Worm (Caenorhabditis elegans): ENCODE data around the gene vps-33.1.
A peak's percentile ranks its signal among the peaks of the same experiment; 100 is the strongest.

Gene vps-33.1

DNA sequence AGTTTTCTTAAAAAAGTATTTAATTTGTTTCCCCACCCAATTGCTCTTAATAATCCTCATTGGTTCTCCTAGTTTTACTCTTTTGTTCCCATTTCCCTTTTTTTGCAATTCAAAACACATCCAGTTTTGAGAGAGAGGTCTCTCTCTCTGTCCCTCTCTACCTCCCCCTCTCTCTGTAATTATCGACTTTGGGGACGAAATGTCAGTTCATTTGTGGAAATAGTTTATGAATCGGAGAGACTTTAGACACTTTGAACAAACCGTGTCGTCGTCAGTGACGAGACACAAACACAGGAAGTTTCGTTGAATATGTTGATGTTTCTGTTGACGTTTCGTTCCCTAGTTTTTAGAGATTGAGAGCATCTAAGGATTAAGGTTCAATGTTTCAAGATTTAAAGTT, 37.6 kb upstream of the vps-33.1 start:
- peak; percentile 28 for TF ChIP-seq nhr-25 (tag; optimal IDR thresholded peaks at IDR 0.05)
- TF ChIP-seq aly-2 (tag; optimal IDR thresholded peaks at IDR 0.05), result no peak

DNA sequence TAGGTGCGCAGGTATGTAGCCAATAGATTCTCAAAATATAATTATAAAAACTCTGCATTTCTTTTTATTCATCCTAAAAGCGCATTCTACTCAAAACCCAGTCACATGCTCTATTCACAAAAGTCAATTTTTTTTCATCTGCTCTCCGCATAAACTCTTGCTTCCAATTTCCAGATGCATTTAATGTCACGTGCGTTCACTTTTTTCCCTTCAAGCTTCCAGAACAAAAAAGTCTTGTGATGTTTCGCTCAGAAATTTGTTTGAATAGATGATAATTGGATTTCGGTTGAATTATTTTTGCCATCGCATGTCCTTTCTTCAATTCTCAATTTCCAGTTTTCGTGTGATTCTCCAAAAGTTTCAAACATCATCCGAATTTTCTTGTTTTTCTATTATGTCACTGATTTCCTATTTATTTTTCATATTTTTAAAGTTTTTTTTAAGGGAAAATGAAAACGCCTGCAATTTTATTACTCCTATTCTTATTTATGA, 35.8 kb upstream of the vps-33.1 start, which contains the start of gene F22B7.1:
F22B7.1 (plus strand) TSS at position 442 of the 492 bp plus-strand sequence.
- no peak for TF ChIP-seq nhr-21 (tag; optimal IDR thresholded peaks at IDR 0.05)
- no peak for TF ChIP-seq ztf-1 (GFP tag; conservative IDR thresholded peaks at IDR 0.05)
- peak in 1 of 2 experiments; percentile 60 for TF ChIP-seq lsy-2 (tag; optimal IDR thresholded peaks at IDR 0.05)
- peak; percentile 26 for TF ChIP-seq C34F6.9 (tag; optimal IDR thresholded peaks at IDR 0.05)
- no peak for TF ChIP-seq mbf-1 (tag; optimal IDR thresholded peaks at IDR 0.05)
- no peak for TF ChIP-seq blmp-1 (tag; optimal IDR thresholded peaks at IDR 0.05; ENCODE audit: insufficient read depth)
- no peak for TF ChIP-seq unc-55 (GFP tag; optimal IDR thresholded peaks at IDR 0.05)
- no peak for TF ChIP-seq lin-13 (GFP tag; optimal IDR thresholded peaks at IDR 0.05)

DNA sequence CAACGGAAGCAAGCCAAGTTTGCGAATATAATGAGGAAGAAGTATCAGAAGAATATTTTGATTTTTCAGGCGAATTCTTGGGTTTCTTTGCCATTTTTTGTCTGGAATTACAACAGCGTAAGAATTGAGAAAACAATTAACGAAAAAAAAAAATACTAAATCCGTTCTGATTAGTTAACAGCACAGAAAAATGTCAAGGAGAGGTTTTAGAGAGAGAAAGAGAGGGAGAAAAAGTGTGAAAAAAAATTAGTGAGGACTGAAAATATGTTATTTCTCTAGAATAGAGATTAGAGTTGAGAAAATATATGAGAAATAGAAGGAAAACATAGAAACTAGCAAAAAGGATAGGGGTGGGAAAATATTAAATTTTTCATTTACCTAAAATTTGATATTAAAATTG, 33.3 kb upstream of the vps-33.1 start, which contains the start of gene dpy-19:
dpy-19 (minus strand) TSS at position 101 of the 400 bp plus-strand sequence.
- no peak for TF ChIP-seq egl-27 (tag; optimal IDR thresholded peaks at IDR 0.05)
- no peak for TF ChIP-seq mbf-1 (tag; optimal IDR thresholded peaks at IDR 0.05)
- no peak for TF ChIP-seq ztf-1 (GFP tag; conservative IDR thresholded peaks at IDR 0.05)
- no peak for TF ChIP-seq nhr-6 (tag; optimal IDR thresholded peaks at IDR 0.05)
- TF ChIP-seq ztf-11 (tag; optimal IDR thresholded peaks at IDR 0.05), result no peak
- no peak for TF ChIP-seq C34F6.9 (tag; optimal IDR thresholded peaks at IDR 0.05)
- TF ChIP-seq blmp-1 (tag; optimal IDR thresholded peaks at IDR 0.05; ENCODE audit: insufficient read depth), result no peak
- TF ChIP-seq fos-1 (tag; optimal IDR thresholded peaks at IDR 0.05), result no peak
- TF ChIP-seq ama-1 (optimal IDR thresholded peaks at IDR 0.05), result no peak
- no peak for TF ChIP-seq lin-39 (tag; optimal IDR thresholded peaks at IDR 0.05)
- no peak for TF ChIP-seq snpc-4 (tag; optimal IDR thresholded peaks at IDR 0.05)
- TF ChIP-seq alr-1 (tag; optimal IDR thresholded peaks at IDR 0.05), result no peak
- no peak for TF ChIP-seq elt-1 (tag; optimal IDR thresholded peaks at IDR 0.05)
- TF ChIP-seq peb-1 (tag; optimal IDR thresholded peaks at IDR 0.05), result no peak
- no peak for TF ChIP-seq mdl-1 (tag; optimal IDR thresholded peaks at IDR 0.05)
- TF ChIP-seq nhr-237 (tag; optimal IDR thresholded peaks at IDR 0.05), result no peak

DNA sequence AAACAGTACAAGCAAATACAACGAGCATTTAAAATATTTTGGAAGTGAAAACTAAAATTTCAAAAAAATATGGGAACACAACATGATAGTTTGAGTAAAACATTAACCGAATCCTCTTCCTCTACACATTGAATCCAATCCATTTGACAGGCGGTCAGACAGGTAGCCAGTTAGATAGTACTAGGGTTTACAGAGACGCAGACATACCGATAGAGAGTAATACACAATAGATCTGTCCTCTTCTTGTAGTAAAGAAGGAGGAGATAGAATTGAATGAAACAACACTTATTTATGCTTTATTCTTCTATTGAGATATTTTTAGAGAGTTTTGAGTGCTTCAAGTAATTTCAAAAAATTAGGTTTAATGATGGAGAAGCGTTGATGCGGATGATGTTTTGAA, 32.0 kb upstream of the vps-33.1 start:
- no peak for TF ChIP-seq ztf-1 (GFP tag; conservative IDR thresholded peaks at IDR 0.05)
- TF ChIP-seq mbf-1 (tag; optimal IDR thresholded peaks at IDR 0.05), result no peak
- TF ChIP-seq unc-39 (tag; optimal IDR thresholded peaks at IDR 0.05), result no peak
- TF ChIP-seq nhr-11 (tag; optimal IDR thresholded peaks at IDR 0.05), result no peak
- TF ChIP-seq F13H6.1 (tag; optimal IDR thresholded peaks at IDR 0.05), result no peak
- no peak for TF ChIP-seq mdl-1 (tag; optimal IDR thresholded peaks at IDR 0.05)
- no peak for TF ChIP-seq ceh-82 (tag; optimal IDR thresholded peaks at IDR 0.05)
- no peak for TF ChIP-seq sem-4 (tag; optimal IDR thresholded peaks at IDR 0.05)
- no peak for TF ChIP-seq snpc-4 (tag; optimal IDR thresholded peaks at IDR 0.05)
- no peak for TF ChIP-seq nhr-25 (tag; optimal IDR thresholded peaks at IDR 0.05)
- TF ChIP-seq Y55F3AM.14 (GFP tag; optimal IDR thresholded peaks at IDR 0.05), result no peak
- TF ChIP-seq nhr-237 (tag; optimal IDR thresholded peaks at IDR 0.05), result no peak
- TF ChIP-seq blmp-1 (tag; optimal IDR thresholded peaks at IDR 0.05; ENCODE audit: insufficient read depth), result no peak
- TF ChIP-seq nhr-77 (tag; optimal IDR thresholded peaks at IDR 0.05), result no peak
- TF ChIP-seq ZK546.5 (tag; optimal IDR thresholded peaks at IDR 0.05), result no peak

DNA sequence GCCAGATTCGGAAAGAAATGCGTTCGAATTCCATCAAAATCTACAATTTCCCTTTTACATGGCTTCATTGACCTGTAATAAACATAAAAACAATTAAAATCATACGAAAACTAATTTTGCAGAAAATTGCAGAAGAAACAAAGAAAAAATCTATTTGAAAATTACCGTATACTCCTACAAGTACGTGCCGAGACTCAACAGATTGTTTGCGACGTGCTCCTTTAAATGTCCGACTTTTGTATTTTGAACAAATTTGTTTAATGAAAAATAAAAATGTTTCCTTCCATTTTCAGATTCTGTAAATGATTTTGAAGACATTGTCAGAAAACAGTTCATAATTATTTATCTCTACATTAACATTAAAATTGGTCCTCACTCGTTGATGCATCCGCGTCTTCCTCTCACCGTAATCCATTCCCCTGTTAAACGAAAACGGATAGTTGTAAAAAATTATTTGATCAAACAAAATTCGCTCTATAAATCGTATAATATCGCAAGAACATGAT, 25.7 kb upstream of the vps-33.1 start, which contains the start of gene pgl-2:
pgl-2 (minus strand) TSS at position 456 of the 506 bp plus-strand sequence.
- TF ChIP-seq lsy-2 (tag; optimal IDR thresholded peaks at IDR 0.05) (peak in 1 of 2 experiments; percentile 2), elt-1 (tag; optimal IDR thresholded peaks at IDR 0.05) (no peak)

DNA sequence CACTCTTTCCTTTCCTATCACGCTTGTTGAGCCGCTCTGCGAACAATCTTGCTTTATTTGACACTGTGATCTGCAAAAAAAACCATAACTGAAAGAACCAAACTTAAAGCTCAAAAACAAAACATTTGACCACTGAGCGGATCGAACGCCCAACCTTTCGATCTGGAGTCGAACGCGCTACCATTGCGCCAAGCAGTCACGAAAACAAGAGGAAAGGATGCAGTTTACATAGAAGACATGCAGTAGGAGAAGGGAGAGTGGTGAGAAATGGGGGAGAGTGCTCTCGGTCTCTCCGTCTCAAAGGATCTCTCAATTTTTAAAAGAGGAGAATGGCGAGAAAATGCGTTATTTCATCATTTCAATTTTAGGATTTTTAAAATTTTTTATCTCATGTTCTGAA, 22.4 kb upstream of the vps-33.1 start:
- peak; percentile 54 for TF ChIP-seq egl-27 (tag; optimal IDR thresholded peaks at IDR 0.05)
- peak; percentile 82 for TF ChIP-seq unc-55 (GFP tag; optimal IDR thresholded peaks at IDR 0.05)
- TF ChIP-seq lin-11 (tag; optimal IDR thresholded peaks at IDR 0.05), result peak; percentile 32
- no peak for TF ChIP-seq lin-39 (tag; optimal IDR thresholded peaks at IDR 0.05)
- TF ChIP-seq snpc-4 (tag; optimal IDR thresholded peaks at IDR 0.05), result no peak
- peak; percentile 68 for TF ChIP-seq Y55F3AM.14 (GFP tag; optimal IDR thresholded peaks at IDR 0.05)
- TF ChIP-seq F13H6.1 (tag; optimal IDR thresholded peaks at IDR 0.05), result peak; percentile 53
- TF ChIP-seq R02D3.7 (tag; optimal IDR thresholded peaks at IDR 0.05), result no peak
- peak; percentile 57 for TF ChIP-seq crh-2 (tag; optimal IDR thresholded peaks at IDR 0.05)
- peak; percentile 43 for TF ChIP-seq fos-1 (tag; optimal IDR thresholded peaks at IDR 0.05)
- TF ChIP-seq ztf-1 (GFP tag; conservative IDR thresholded peaks at IDR 0.05), result no peak
- no peak for TF ChIP-seq ztf-11 (tag; optimal IDR thresholded peaks at IDR 0.05)
- TF ChIP-seq nhr-21 (tag; optimal IDR thresholded peaks at IDR 0.05), result peak; percentile 64
- TF ChIP-seq mdl-1 (tag; optimal IDR thresholded peaks at IDR 0.05), result no peak
- peak; percentile 91 for TF ChIP-seq nhr-129 (tag; optimal IDR thresholded peaks at IDR 0.05)
- no peak for TF ChIP-seq nhr-6 (tag; optimal IDR thresholded peaks at IDR 0.05)
- no peak for TF ChIP-seq nhr-77 (tag; optimal IDR thresholded peaks at IDR 0.05)
- no peak for TF ChIP-seq nhr-23 (tag; optimal IDR thresholded peaks at IDR 0.05)
- peak; percentile 64 for TF ChIP-seq C34F6.9 (tag; optimal IDR thresholded peaks at IDR 0.05)
- no peak for TF ChIP-seq ceh-82 (tag; optimal IDR thresholded peaks at IDR 0.05)
- peak; percentile 58 to 74 for TF ChIP-seq lsy-2 (tag; optimal IDR thresholded peaks at IDR 0.05)
- no peak for TF ChIP-seq mbf-1 (tag; optimal IDR thresholded peaks at IDR 0.05)
- TF ChIP-seq sma-3 (GFP tag; optimal IDR thresholded peaks at IDR 0.05), result peak; percentile 62
- no peak for TF ChIP-seq unc-39 (tag; optimal IDR thresholded peaks at IDR 0.05)
- peak; percentile 68 for TF ChIP-seq zag-1 (tag; optimal IDR thresholded peaks at IDR 0.05)
- no peak for TF ChIP-seq skn-1 (tag; optimal IDR thresholded peaks at IDR 0.05)
- peak; percentile 34 for TF ChIP-seq sem-4 (tag; optimal IDR thresholded peaks at IDR 0.05)
- TF ChIP-seq nhr-25 (tag; optimal IDR thresholded peaks at IDR 0.05), result peak; percentile 44

Measured in whole organism, L2 larva.